Worm (Caenorhabditis elegans) whole organism, midembryonic: Measurements from ENCODE around the gene F32D1.3.

ENCODE experiments used
- T22C8.4 ChIP-seq: fragments of 200-800 bp; sonication (Bioruptor generic); IDR thresholded peaks from 2 replicates; pipeline ENCODE4 v1.3.6; 2022; ENCODE audit warnings: missing genetic modification characterization, missing compliant biosample characterization
- cog-1 ChIP-seq: sonication (generic microtip); optimal IDR thresholded peaks from 2 replicates; lab custom pipeline; 2016; ENCODE audit warnings: missing genetic modification characterization, missing compliant biosample characterization
- flt-1 ChIP-seq: fragments of 200-800 bp; sonication (Bioruptor generic); IDR thresholded peaks from 2 replicates; pipeline ENCODE4 v1.3.6; 2022; ENCODE audit warnings: missing genetic modification characterization, missing compliant biosample characterization
- klf-2 ChIP-seq: fragments of 200-800 bp; sonication (Bioruptor generic); conservative IDR thresholded peaks from 2 replicates; pipeline ENCODE4 v1.3.6; 2022; ENCODE audit warnings: missing genetic modification reagents, missing genetic modification characterization, missing compliant biosample characterization
- med-1 ChIP-seq: sonication (generic microtip); optimal IDR thresholded peaks from 2 replicates; lab custom pipeline; 2017; ENCODE audit warnings: missing genetic modification characterization, mild to moderate bottlenecking, missing compliant biosample characterization, antibody characterized with exemption, missing genetic modification reagents; ENCODE audit not compliant: insufficient read depth
- ref-1 ChIP-seq: fragments of 200-800 bp; sonication (Bioruptor generic); conservative IDR thresholded peaks from 2 replicates; pipeline ENCODE4 v1.3.6; 2022; ENCODE audit warnings: missing genetic modification reagents, missing genetic modification characterization, missing compliant biosample characterization
- tab-1 ChIP-seq: fragments of 200-800 bp; sonication (Bioruptor generic); IDR thresholded peaks from 2 replicates; pipeline ENCODE4 v1.3.6; 2022; ENCODE audit warnings: missing genetic modification characterization, missing compliant biosample characterization
- ztf-23 ChIP-seq: fragments of 200-800 bp; sonication (Bioruptor generic); IDR thresholded peaks from 2 replicates; pipeline ENCODE4 v1.3.6; 2022; ENCODE audit warnings: missing genetic modification reagents, missing genetic modification characterization, missing compliant biosample characterization
- ztf-29 ChIP-seq: fragments of 200-800 bp; sonication (Bioruptor generic); IDR thresholded peaks from 2 replicates; pipeline ENCODE4 v1.3.6; 2022; ENCODE audit warnings: missing genetic modification reagents, missing genetic modification characterization, missing compliant biosample characterization

ce11 chrV:4407519-4407918 is 46.1 kb upstream of the F32D1.3 start, which contains the start of gene nhr-118:
- no peak for TF ChIP-seq cog-1 (tag; lab: Kevin White, UChicago)
- no peak for TF ChIP-seq ztf-29 (GFP tag; lab: Robert Waterston, UW)
- no peak for TF ChIP-seq flt-1 (GFP tag; lab: Robert Waterston, UW)
- TF ChIP-seq klf-2 (GFP tag; lab: Robert Waterston, UW), result no peak
- no peak for TF ChIP-seq tab-1
- TF ChIP-seq ref-1 (GFP tag; lab: Robert Waterston, UW), result no peak
- no peak for TF ChIP-seq med-1 (GFP tag; lab: Kevin White, UChicago)
- TF ChIP-seq T22C8.4 (GFP tag; lab: Robert Waterston, UW), result no peak
- no peak for TF ChIP-seq ztf-23 (GFP tag; lab: Robert Waterston, UW)
